Fruit fly (Drosophila melanogaster) whole organism, wandering third instar larva: ENCODE results near the gene lbl.

ENCODE experiments used
- Abd-B ChIP-seq: fragments of >200 bp; optimal IDR thresholded peaks from 2 replicates; lab custom pipeline; 2017; ENCODE audit warnings: missing biosample characterization, missing genetic modification characterization
- CG32264 ChIP-seq: fragments of 200-800 bp; sonication (Bioruptor generic); optimal IDR thresholded peaks from 2 replicates; lab custom pipeline; 2016; ENCODE audit warnings: missing biosample characterization, missing genetic modification characterization
- CG9705 ChIP-seq: fragments of 200-800 bp; sonication (Bioruptor generic); optimal IDR thresholded peaks from 2 replicates; lab custom pipeline; 2018; ENCODE audit warnings: missing biosample characterization, mild to moderate bottlenecking, missing genetic modification characterization
- Dif ChIP-seq: fragments of 200-275, 200-300 bp; sonication (Bioruptor generic); optimal IDR thresholded peaks from 2 replicates; lab custom pipeline; 2018; ENCODE audit warnings: missing biosample characterization, missing genetic modification characterization; ENCODE audit not compliant: partially characterized antibody
- GATAd ChIP-seq: sonication (Bioruptor generic); optimal IDR thresholded peaks from 2 replicates; lab custom pipeline; 2016; ENCODE audit warnings: missing biosample characterization, missing genetic modification characterization
- HLH106 ChIP-seq: fragments of 200-800 bp; optimal IDR thresholded peaks from 3 replicates; lab custom pipeline; 2019; ENCODE audit warnings: missing biosample characterization, mild to moderate bottlenecking, missing genetic modification characterization, moderate library complexity
- Hnf4 ChIP-seq: fragments of 200-800 bp; sonication (Bioruptor generic); optimal IDR thresholded peaks from 2 replicates; lab custom pipeline; 2016; ENCODE audit warnings: missing biosample characterization, mild to moderate bottlenecking, missing genetic modification characterization
- Hr78 ChIP-seq: fragments of >200 bp; optimal IDR thresholded peaks from 2 replicates; lab custom pipeline; 2017; ENCODE audit warnings: missing biosample characterization, missing genetic modification characterization
- Hr83 ChIP-seq: fragments of 200-300 bp; sonication (Bioruptor generic); optimal IDR thresholded peaks from 2 replicates; lab custom pipeline; 2016; ENCODE audit warnings: missing biosample characterization, mild to moderate bottlenecking, missing genetic modification characterization, moderate library complexity; ENCODE audit not compliant: poor library complexity, severe bottlenecking
- Jra ChIP-seq: sonication (Bioruptor generic); optimal IDR thresholded peaks from 2 replicates; lab custom pipeline; 2016; ENCODE audit warnings: missing biosample characterization, missing genetic modification characterization
- Mio ChIP-seq: sonication (Bioruptor generic); optimal IDR thresholded peaks from 2 replicates; lab custom pipeline; 2016; ENCODE audit warnings: missing biosample characterization, missing genetic modification characterization
- Myc ChIP-seq: fragments of >200 bp; optimal IDR thresholded peaks from 2 replicates; lab custom pipeline; 2017
- N ChIP-seq: fragments of >200 bp; optimal IDR thresholded peaks from 2 replicates; lab custom pipeline; 2018; ENCODE audit warnings: missing biosample characterization, missing external identifiers, missing genetic modification characterization
- OdsH ChIP-seq: fragments of 200-800 bp; sonication (Bioruptor generic); optimal IDR thresholded peaks from 2 replicates; lab custom pipeline; 2016; ENCODE audit warnings: missing biosample characterization, mild to moderate bottlenecking, missing genetic modification characterization
- Rel ChIP-seq, 2 experiments: fragments of 200-800 bp; sonication (Bioruptor generic) in 1 of 2; optimal IDR thresholded peaks; 2 replicates in 1 of 2; 3 replicates in 1 of 2; lab custom pipeline; 2016 to 2019; ENCODE audit warnings: mild to moderate bottlenecking in 2 of 2, missing biosample characterization in 2 of 2, missing genetic modification characterization in 2 of 2, moderate library complexity in 1 of 2
- Sp1 ChIP-seq: fragments of 200-800 bp; sonication (Bioruptor generic); optimal IDR thresholded peaks from 3 replicates; lab custom pipeline; 2019; ENCODE audit warnings: missing biosample characterization, mild to moderate bottlenecking, missing genetic modification characterization, moderate library complexity
- Vsx2 ChIP-seq: fragments of 200-300, 225-300 bp; sonication (Bioruptor generic); optimal IDR thresholded peaks from 2 replicates; lab custom pipeline; 2018; ENCODE audit warnings: missing biosample characterization, missing genetic modification characterization; ENCODE audit not compliant: partially characterized antibody
- br ChIP-seq: fragments of 200-800 bp; sonication (Bioruptor generic); optimal IDR thresholded peaks from 2 replicates; lab custom pipeline; 2016; ENCODE audit warnings: missing biosample characterization, missing genetic modification characterization
- brk ChIP-seq: fragments of 200-800 bp; sonication (Bioruptor generic); optimal IDR thresholded peaks from 2 replicates; lab custom pipeline; 2016; ENCODE audit warnings: missing biosample characterization, mild to moderate bottlenecking, missing genetic modification characterization
- dl ChIP-seq, 2 experiments: fragments of 175-275, 200-275 bp in 1 of 2; fragments of 200-275 bp in 1 of 2; sonication (Bioruptor generic); optimal IDR thresholded peaks; lab custom pipeline; 2018; ENCODE audit warnings: mild to moderate bottlenecking in 2 of 2, missing biosample characterization in 2 of 2, missing genetic modification characterization in 2 of 2, moderate library complexity in 2 of 2; ENCODE audit not compliant: partially characterized antibody in 2 of 2, insufficient read depth in 1 of 2
- dmrt93B ChIP-seq: fragments of 200-800 bp; sonication (Bioruptor generic); optimal IDR thresholded peaks from 2 replicates; lab custom pipeline; 2018; ENCODE audit warnings: missing biosample characterization, mild to moderate bottlenecking, missing genetic modification characterization
- dsf ChIP-seq: sonication (Bioruptor generic); optimal IDR thresholded peaks from 2 replicates; lab custom pipeline; 2016; ENCODE audit warnings: missing biosample characterization, missing genetic modification characterization, borderline replicate concordance
- ey ChIP-seq: fragments of 200-800 bp; sonication (Bioruptor generic); optimal IDR thresholded peaks from 2 replicates; lab custom pipeline; 2016; ENCODE audit warnings: missing biosample characterization, missing genetic modification characterization
- foxo ChIP-seq, 2 experiments: fragments of 200-800 bp; sonication (Bioruptor generic); optimal IDR thresholded peaks; 2 replicates in 1 of 2; 3 replicates in 1 of 2; lab custom pipeline; 2016 to 2017; ENCODE audit warnings: missing biosample characterization in 2 of 2, missing genetic modification characterization in 2 of 2
- fru ChIP-seq: fragments of 200-800 bp; sonication (Bioruptor generic); optimal IDR thresholded peaks from 3 replicates; lab custom pipeline; 2016; ENCODE audit warnings: missing biosample characterization, mild to moderate bottlenecking, missing genetic modification characterization
- h ChIP-seq: fragments of 200-800 bp; sonication (Bioruptor generic); optimal IDR thresholded peaks from 3 replicates; lab custom pipeline; 2016; ENCODE audit warnings: missing biosample characterization, mild to moderate bottlenecking, missing genetic modification characterization
- jim ChIP-seq: fragments of 175-275, 200-325 bp; sonication (Bioruptor generic); optimal IDR thresholded peaks from 2 replicates; lab custom pipeline; 2016; ENCODE audit warnings: missing biosample characterization, mild to moderate bottlenecking, missing genetic modification characterization
- lola ChIP-seq: fragments of >200 bp; optimal IDR thresholded peaks from 2 replicates; lab custom pipeline; 2017; ENCODE audit warnings: missing biosample characterization, missing genetic modification characterization
- pan ChIP-seq: fragments of >200 bp; optimal IDR thresholded peaks from 2 replicates; lab custom pipeline; 2017
- psq ChIP-seq: fragments of 200-800 bp; sonication (Bioruptor generic); optimal IDR thresholded peaks from 3 replicates; lab custom pipeline; 2017; ENCODE audit warnings: missing biosample characterization, mild to moderate bottlenecking, missing genetic modification characterization, moderate library complexity
- rgr ChIP-seq: fragments of 200-800 bp; sonication (Bioruptor generic); optimal IDR thresholded peaks from 3 replicates; lab custom pipeline; 2016; ENCODE audit warnings: missing biosample characterization, mild to moderate bottlenecking, missing genetic modification characterization
- sage ChIP-seq: fragments of 200-800 bp; sonication (Bioruptor generic); optimal IDR thresholded peaks from 2 replicates; lab custom pipeline; 2016; ENCODE audit warnings: missing biosample characterization, mild to moderate bottlenecking, missing genetic modification characterization
- sv ChIP-seq: fragments of 200-800 bp; sonication (Bioruptor generic); optimal IDR thresholded peaks from 3 replicates; lab custom pipeline; 2016; ENCODE audit warnings: missing biosample characterization, missing genetic modification characterization
- usp ChIP-seq: fragments of >200 bp; optimal IDR thresholded peaks from 2 replicates; lab custom pipeline; 2017; ENCODE audit warnings: missing biosample characterization, missing genetic modification characterization
- woc ChIP-seq: sonication (Bioruptor generic); optimal IDR thresholded peaks from 2 replicates; lab custom pipeline; 2016; ENCODE audit warnings: missing biosample characterization, mild to moderate bottlenecking, missing genetic modification characterization

lbl gene

dm6 chr3R:21433879-21434559 is at the start of gene lbl:
TSS of gene lbl (minus strand) at chr3R:21434133.
- TF ChIP-seq Vsx2 (peak; percentile 73), dl (GFP tag; optimal IDR thresholded peaks at IDR 0.05; lab: Kevin White, UChicago; ENCODE audit: insufficient read depth in 1 of 2, partially characterized antibody in 2 of 2) (peak in 1 of 2 experiments; percentile 55), Hr78 (GFP tag; lab: Kevin White, UChicago) (no peak), Dif (peak; percentile 73), GATAd (GFP tag; lab: Kevin White, UChicago) (no peak)

dm6 chr3R:21481960-21482359 is 48.0 kb upstream of the lbl start, which contains the start of gene Fancm:
TSS of gene Fancm (plus strand) at chr3R:21482325.
- TF ChIP-seq Myc (lab: Kevin White, UChicago) (peak; percentile 30), br (GFP tag; lab: Kevin White, UChicago) (peak; percentile 60), foxo (GFP tag; optimal IDR thresholded peaks at IDR 0.05; lab: Kevin White, UChicago) (peak in 1 of 2 experiments; percentile 77), sv (GFP tag; lab: Kevin White, UChicago) (peak; percentile 51), Sp1 (GFP tag; lab: Kevin White, UChicago) (no peak), Rel (GFP tag; optimal IDR thresholded peaks at IDR 0.05; lab: Kevin White, UChicago) (no peak), Rel (tag; optimal IDR thresholded peaks at IDR 0.05; lab: Kevin White, UChicago) (no peak), h (GFP tag; lab: Kevin White, UChicago) (peak; percentile 58), psq (GFP tag; lab: Kevin White, UChicago) (peak; percentile 49), dmrt93B (GFP tag; lab: Kevin White, UChicago) (peak; percentile 53), Hr83 (GFP tag; lab: Kevin White, UChicago) (peak; percentile 3), brk (GFP tag; lab: Kevin White, UChicago) (peak; percentile 66), dsf (GFP tag; lab: Kevin White, UChicago) (no peak), ey (GFP tag; lab: Kevin White, UChicago) (peak; percentile 58), CG9705 (GFP tag; lab: Kevin White, UChicago) (peak; percentile 35), rgr (peak; percentile 62), Jra (GFP tag; lab: Kevin White, UChicago) (peak; percentile 63), GATAd (GFP tag; lab: Kevin White, UChicago) (no peak), Vsx2 (no peak), CG32264 (GFP tag; lab: Kevin White, UChicago) (no peak), HLH106 (tag; lab: Kevin White, UChicago) (peak; percentile 60), fru (peak; percentile 60), Hnf4 (GFP tag; lab: Kevin White, UChicago) (peak; percentile 70), OdsH (GFP tag; lab: Kevin White, UChicago) (peak; percentile 55)

- TF ChIP-seq sage (GFP tag; lab: Kevin White, UChicago), result no peak
- TF ChIP-seq Jra (GFP tag; lab: Kevin White, UChicago), result no peak
- no peak for TF ChIP-seq N
- TF ChIP-seq Hr83 (GFP tag; lab: Kevin White, UChicago), result no peak
- no peak for TF ChIP-seq Abd-B (GFP tag; lab: Kevin White, UChicago)
- no peak for TF ChIP-seq dsf (GFP tag; lab: Kevin White, UChicago)
- no peak for TF ChIP-seq CG9705 (GFP tag; lab: Kevin White, UChicago)
- TF ChIP-seq lola (GFP tag; lab: Kevin White, UChicago), result no peak
- TF ChIP-seq Hr78 (GFP tag; lab: Kevin White, UChicago), result no peak
These were observed 37.2 kb upstream of the lbl start for dm6 chr3R:21471179-21471578.

- TF ChIP-seq fru, result no peak
- TF ChIP-seq Myc (lab: Kevin White, UChicago), result no peak
- TF ChIP-seq lola (GFP tag; lab: Kevin White, UChicago), result no peak
- TF ChIP-seq pan (lab: Kevin White, UChicago), result no peak
- no peak for TF ChIP-seq Mio
- TF ChIP-seq psq (GFP tag; lab: Kevin White, UChicago), result no peak
- no peak for TF ChIP-seq GATAd (GFP tag; lab: Kevin White, UChicago)
- no peak for TF ChIP-seq brk (GFP tag; lab: Kevin White, UChicago)
- TF ChIP-seq Hr78 (GFP tag; lab: Kevin White, UChicago), result no peak
- no peak for TF ChIP-seq HLH106 (tag; lab: Kevin White, UChicago)
- no peak for TF ChIP-seq br (GFP tag; lab: Kevin White, UChicago)
- TF ChIP-seq sage (GFP tag; lab: Kevin White, UChicago), result no peak
- no peak for TF ChIP-seq woc
- no peak for TF ChIP-seq jim (GFP tag; lab: Kevin White, UChicago)
- TF ChIP-seq Hr83 (GFP tag; lab: Kevin White, UChicago), result no peak
- no peak for TF ChIP-seq foxo (GFP tag; optimal IDR thresholded peaks at IDR 0.05; lab: Kevin White, UChicago)
- no peak for TF ChIP-seq Abd-B (GFP tag; lab: Kevin White, UChicago)
- no peak for TF ChIP-seq N
- no peak for TF ChIP-seq usp (GFP tag; lab: Kevin White, UChicago)
- no peak for TF ChIP-seq CG32264 (GFP tag; lab: Kevin White, UChicago)
These were observed 36.3 kb upstream of the lbl start for dm6 chr3R:21470272-21470671.
